Worm (Caenorhabditis elegans): ENCODE data around the gene srx-88.
A peak's percentile ranks its signal among the peaks of the same experiment; 100 is the strongest.

Gene srx-88

DNA sequence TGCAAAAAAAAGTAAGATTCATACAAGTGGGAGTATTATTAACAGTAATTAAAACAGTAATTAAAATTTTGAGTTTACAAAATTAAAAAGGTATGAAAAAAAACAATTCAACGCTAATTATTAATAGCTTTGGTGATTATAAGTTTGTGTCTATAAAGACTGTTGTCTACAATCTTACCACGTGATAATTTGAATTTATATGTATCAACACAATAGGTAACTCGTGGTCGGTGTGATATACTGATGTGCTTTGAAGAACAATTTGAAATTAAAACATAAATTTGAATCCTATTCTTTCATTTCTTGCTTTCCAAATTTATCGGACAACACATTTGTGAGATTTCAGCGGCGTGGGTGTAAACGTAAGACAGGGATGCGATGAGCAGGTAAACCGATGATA lies 44.5 kb downstream of the srx-88 start:
- no peak for TF ChIP-seq spr-3 (GFP tag; optimal IDR thresholded peaks at IDR 0.05)
- TF ChIP-seq mxl-2 (GFP tag; conservative IDR thresholded peaks at IDR 0.05) = no peak
- no peak for TF ChIP-seq daf-19 (GFP tag; conservative IDR thresholded peaks at IDR 0.05)
- TF ChIP-seq dve-1 (tag; optimal IDR thresholded peaks at IDR 0.05; ENCODE audit: insufficient read depth) = peak; percentile 56
- no peak for TF ChIP-seq cey-2 (tag; optimal IDR thresholded peaks at IDR 0.05; ENCODE audit: borderline replicate concordance, insufficient read depth)
- no peak for TF ChIP-seq ZK337.2 (GFP tag; IDR thresholded peaks at IDR 0.05)
- no peak for TF ChIP-seq dmd-8 (GFP tag; IDR thresholded peaks at IDR 0.05)
- no peak for TF ChIP-seq R02D3.7 (tag; optimal IDR thresholded peaks at IDR 0.05)
- TF ChIP-seq lin-38 (GFP tag; IDR thresholded peaks at IDR 0.05) = no peak
- TF ChIP-seq dmd-9 (GFP tag; IDR thresholded peaks at IDR 0.05) = no peak
- no peak for TF ChIP-seq ama-1 (optimal IDR thresholded peaks at IDR 0.05)
- no peak for TF ChIP-seq nhr-6 (tag; optimal IDR thresholded peaks at IDR 0.05)
- no peak for TF ChIP-seq ceh-28 (tag; optimal IDR thresholded peaks at IDR 0.05)
- TF ChIP-seq php-3 (GFP tag; IDR thresholded peaks at IDR 0.05) = 0 out of 2 replicates have a peak, but pooled peaks have one; percentile 18
- no peak for TF ChIP-seq set-16 (GFP tag; IDR thresholded peaks at IDR 0.05)
- TF ChIP-seq F44E2.7 (GFP tag; IDR thresholded peaks at IDR 0.05) = no peak
- TF ChIP-seq egl-43 (GFP tag; IDR thresholded peaks at IDR 0.05) = no peak
- no peak for TF ChIP-seq saeg-2 (GFP tag; IDR thresholded peaks at IDR 0.05)
- TF ChIP-seq nhr-42 (GFP tag; IDR thresholded peaks at IDR 0.05) = no peak
- TF ChIP-seq F37D6.2 (tag; optimal IDR thresholded peaks at IDR 0.05) = no peak
- no peak for TF ChIP-seq ctbp-1 (GFP tag; IDR thresholded peaks at IDR 0.05)
- TF ChIP-seq zfp-2 (tag; optimal IDR thresholded peaks at IDR 0.05) = no peak
- TF ChIP-seq mdl-1 (tag; optimal IDR thresholded peaks at IDR 0.05) = no peak
- TF ChIP-seq tag-97 (GFP tag; IDR thresholded peaks at IDR 0.05) = no peak
- TF ChIP-seq aha-1 (tag) = peak; percentile 41
- TF ChIP-seq nhr-28 (tag; optimal IDR thresholded peaks at IDR 0.05) = peak; percentile 6
- no peak for TF ChIP-seq fos-1 (tag; optimal IDR thresholded peaks at IDR 0.05)
- TF ChIP-seq daf-8 (GFP tag; IDR thresholded peaks at IDR 0.05) = no peak
- no peak for TF ChIP-seq egl-27 (tag; optimal IDR thresholded peaks at IDR 0.05)
- no peak for TF ChIP-seq lin-13 (GFP tag; optimal IDR thresholded peaks at IDR 0.05)
- no peak for TF ChIP-seq spr-1 (tag; optimal IDR thresholded peaks at IDR 0.05)
- TF ChIP-seq lin-29 (GFP tag; IDR thresholded peaks at IDR 0.05) = no peak
- no peak for TF ChIP-seq daf-12 (tag; optimal IDR thresholded peaks at IDR 0.05)
- no peak for TF ChIP-seq daf-16 (GFP tag; optimal IDR thresholded peaks at IDR 0.05)
- TF ChIP-seq daf-16 (tag; optimal IDR thresholded peaks at IDR 0.05) = peak; percentile 73
- TF ChIP-seq rbr-2 (tag; optimal IDR thresholded peaks at IDR 0.05) = no peak

DNA sequence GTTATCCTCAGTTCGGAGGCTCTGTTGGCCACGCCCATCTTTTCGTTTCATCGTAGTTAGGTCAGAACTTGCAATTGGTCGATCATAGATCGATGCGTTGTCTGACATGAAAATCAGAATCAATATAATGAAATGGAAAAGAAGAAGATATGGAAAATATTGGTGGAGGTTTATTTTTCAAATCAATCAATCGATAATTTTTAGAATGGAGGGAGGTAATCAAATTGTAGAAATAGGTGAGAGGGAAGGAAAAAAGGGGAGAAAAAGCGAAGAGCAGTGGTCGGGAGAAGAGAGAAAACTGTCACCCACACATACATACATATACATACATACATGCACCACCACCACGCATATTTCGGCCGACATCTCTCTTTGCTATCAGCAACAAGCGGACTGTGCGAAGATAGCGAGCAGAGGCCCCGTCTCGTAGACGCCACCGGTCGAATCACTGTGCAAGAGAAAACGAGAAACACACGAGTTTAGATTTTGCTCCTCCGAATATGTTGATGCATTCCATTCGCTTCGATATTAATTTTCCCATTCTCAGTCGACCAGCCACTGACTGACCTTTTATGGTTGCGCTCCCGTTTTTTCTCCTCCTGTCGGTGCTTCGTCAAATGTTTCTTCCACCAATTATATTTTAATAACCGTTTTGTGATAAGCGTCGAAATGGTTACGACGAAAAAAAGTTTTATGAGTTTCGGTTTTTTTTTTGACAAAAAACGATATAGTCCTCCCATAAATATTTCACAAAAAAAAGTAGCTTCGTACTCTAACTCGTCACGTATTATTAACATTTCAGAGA lies 46.1 kb downstream of the srx-88 start, which contains the start of gene F35B12.10:
TSS of gene F35B12.10 (minus strand) at position 51 of the 805 bp plus-strand sequence.
- TF ChIP-seq Y105C5A.15 (GFP tag; IDR thresholded peaks at IDR 0.05) (no peak), dve-1 (tag; optimal IDR thresholded peaks at IDR 0.05; ENCODE audit: insufficient read depth) (peak; percentile 47), T20F7.1 (GFP tag; optimal IDR thresholded peaks at IDR 0.05) (no peak), cey-2 (tag; optimal IDR thresholded peaks at IDR 0.05; ENCODE audit: borderline replicate concordance, insufficient read depth) (no peak), hif-1 (tag; optimal IDR thresholded peaks at IDR 0.05) (peak in 1 of 2 experiments; percentile 27), hlh-30 (tag; optimal IDR thresholded peaks at IDR 0.05; ENCODE audit: insufficient read depth) (no peak), pqm-1 (tag; optimal IDR thresholded peaks at IDR 0.05) (peak; percentile 59), ctbp-1 (GFP tag; IDR thresholded peaks at IDR 0.05) (0 out of 2 replicates have a peak, but pooled peaks have one; percentile 18), unc-39 (tag; optimal IDR thresholded peaks at IDR 0.05) (no peak), nhr-28 (tag; optimal IDR thresholded peaks at IDR 0.05) (peak; percentile 65), php-3 (GFP tag; IDR thresholded peaks at IDR 0.05) (peak; percentile 45; the same call in 1 of the 2 replicates), F26F4.8 (GFP tag; conservative IDR thresholded peaks at IDR 0.05) (no peak), attf-4 (tag; optimal IDR thresholded peaks at IDR 0.05) (no peak), zag-1 (tag; optimal IDR thresholded peaks at IDR 0.05) (no peak), daf-16 (GFP tag; optimal IDR thresholded peaks at IDR 0.05) (peak in 1 of 2 experiments; percentile 2), daf-16 (tag; optimal IDR thresholded peaks at IDR 0.05) (peak; percentile 62), nhr-25 (tag; optimal IDR thresholded peaks at IDR 0.05; ENCODE audit: borderline replicate concordance, insufficient read depth) (no peak), egl-43 (GFP tag; IDR thresholded peaks at IDR 0.05) (0 out of 2 replicates have a peak, but pooled peaks have one; percentile 14), hlh-11 (tag; optimal IDR thresholded peaks at IDR 0.05) (peak; percentile 83), nhr-237 (tag; optimal IDR thresholded peaks at IDR 0.05) (no peak), ceh-28 (tag; optimal IDR thresholded peaks at IDR 0.05) (no peak), mxl-2 (GFP tag; conservative IDR thresholded peaks at IDR 0.05) (no peak), tra-1 (GFP tag; IDR thresholded peaks at IDR 0.05) (0 out of 2 replicates have a peak, but pooled peaks have one; percentile 36), nhr-6 (tag; optimal IDR thresholded peaks at IDR 0.05) (no peak)
